Fruit fly (Drosophila melanogaster) whole organism, embryonic: ENCODE measurements around the gene Cwc25.

ENCODE experiments used
- BEAF-32 ChIP-seq: fragments of 200-800 bp; sonication (Bioruptor generic); optimal IDR thresholded peaks from 3 replicates; lab custom pipeline; 2017; ENCODE audit warnings: missing biosample characterization, missing genetic modification characterization, mild to moderate bottlenecking, moderate library complexity, missing genetic modification reagents
- CG10462 ChIP-seq: fragments of 200-800 bp; sonication (Bioruptor generic); optimal IDR thresholded peaks from 2 replicates; lab custom pipeline; 2016; ENCODE audit warnings: missing biosample characterization, missing genetic modification characterization
- CG11398 ChIP-seq: fragments of 200-800 bp; sonication (Bioruptor generic); optimal IDR thresholded peaks from 2 replicates; lab custom pipeline; 2016; ENCODE audit warnings: missing biosample characterization, missing genetic modification characterization
- CG13287 ChIP-seq: fragments of 200-800 bp; sonication (Bioruptor generic); IDR thresholded peaks from 2 replicates; pipeline ENCODE4 v1.3.6; 2022; ENCODE audit warnings: missing biosample characterization, missing genetic modification characterization; ENCODE audit not compliant: partially characterized antibody
- CG13424 ChIP-seq: fragments of 200-800 bp; sonication (Bioruptor generic); optimal IDR thresholded peaks from 2 replicates; lab custom pipeline; 2019; ENCODE audit warnings: missing biosample characterization, mild to moderate bottlenecking, missing genetic modification characterization, moderate library complexity
- CG13624 ChIP-seq: fragments of 200-800 bp; sonication (Bioruptor generic); optimal IDR thresholded peaks from 2 replicates; lab custom pipeline; 2016; ENCODE audit warnings: missing biosample characterization, missing genetic modification characterization
- CG16813 ChIP-seq: fragments of 200-800 bp; sonication (Bioruptor generic); IDR thresholded peaks from 3 replicates; pipeline ENCODE4 v1.3.6; 2022; ENCODE audit warnings: missing biosample characterization, missing genetic modification characterization; ENCODE audit not compliant: partially characterized antibody
- CG17359 ChIP-seq: fragments of 200-800 bp; sonication (Bioruptor generic); optimal IDR thresholded peaks from 3 replicates; lab custom pipeline; 2018; ENCODE audit warnings: missing biosample characterization, mild to moderate bottlenecking, missing genetic modification characterization, moderate library complexity
- CG17829 ChIP-seq: fragments of 200-800 bp; optimal IDR thresholded peaks from 2 replicates; lab custom pipeline; 2019; ENCODE audit warnings: missing biosample characterization, mild to moderate bottlenecking, missing genetic modification characterization, moderate library complexity
- CG18599 ChIP-seq: fragments of 200-800 bp; sonication (Bioruptor generic); optimal IDR thresholded peaks from 3 replicates; lab custom pipeline; 2017; ENCODE audit warnings: missing biosample characterization, missing genetic modification characterization, mild to moderate bottlenecking, moderate library complexity, missing genetic modification reagents
- CG2116 ChIP-seq: fragments of 200-800 bp; sonication (Bioruptor generic); optimal IDR thresholded peaks from 3 replicates; lab custom pipeline; 2018; ENCODE audit warnings: missing biosample characterization, mild to moderate bottlenecking, missing genetic modification characterization
- CG2712 ChIP-seq: fragments of 200-800 bp; optimal IDR thresholded peaks from 3 replicates; lab custom pipeline; 2019; ENCODE audit warnings: missing biosample characterization, mild to moderate bottlenecking, missing genetic modification characterization, moderate library complexity
- CG3407 ChIP-seq: fragments of 200-800 bp; sonication (Bioruptor generic); optimal IDR thresholded peaks from 2 replicates; lab custom pipeline; 2018; ENCODE audit warnings: missing biosample characterization, mild to moderate bottlenecking, missing genetic modification characterization
- CG3847 ChIP-seq: fragments of 200-800 bp; sonication (Bioruptor generic); IDR thresholded peaks from 2 replicates; pipeline ENCODE4 v1.3.6; 2022; ENCODE audit warnings: missing biosample characterization, missing genetic modification characterization
- CG42726 ChIP-seq: fragments of 200-800 bp; sonication (Bioruptor generic); IDR thresholded peaks from 2 replicates; pipeline ENCODE4 v1.3.6; 2022; ENCODE audit warnings: missing biosample characterization, missing genetic modification characterization; ENCODE audit not compliant: partially characterized antibody
- CG4328 ChIP-seq: fragments of 200-800 bp; sonication (Bioruptor generic); optimal IDR thresholded peaks from 3 replicates; lab custom pipeline; 2017; ENCODE audit warnings: missing biosample characterization, missing genetic modification reagents, missing genetic modification characterization
- CG4360 ChIP-seq: fragments of 200-800 bp; sonication (Bioruptor generic); IDR thresholded peaks from 2 replicates; pipeline ENCODE4 v1.3.6; 2022; ENCODE audit warnings: missing biosample characterization, missing genetic modification characterization
- CG7271 ChIP-seq: fragments of 200-800 bp; sonication (Bioruptor generic); optimal IDR thresholded peaks from 2 replicates; lab custom pipeline; 2018; ENCODE audit warnings: missing biosample characterization, mild to moderate bottlenecking, missing genetic modification characterization, moderate library complexity
- CG7745 ChIP-seq: fragments of 200-800 bp; sonication (Bioruptor generic); optimal IDR thresholded peaks from 2 replicates; lab custom pipeline; 2018; ENCODE audit warnings: missing biosample characterization, mild to moderate bottlenecking, missing genetic modification characterization, moderate library complexity
- CG7987 ChIP-seq: fragments of 200-800 bp; sonication (Bioruptor generic); optimal IDR thresholded peaks from 2 replicates; lab custom pipeline; 2018; ENCODE audit warnings: missing biosample characterization, mild to moderate bottlenecking, missing genetic modification characterization, moderate library complexity
- CG8359 ChIP-seq: fragments of 200-800 bp; sonication (Bioruptor generic); optimal IDR thresholded peaks from 2 replicates; lab custom pipeline; 2017; ENCODE audit warnings: missing biosample characterization, mild to moderate bottlenecking, missing genetic modification characterization, borderline replicate concordance
- Dp ChIP-seq: fragments of 200-800 bp; sonication (Bioruptor generic); optimal IDR thresholded peaks from 2 replicates; lab custom pipeline; 2018; ENCODE audit warnings: missing biosample characterization, mild to moderate bottlenecking, missing genetic modification characterization, moderate library complexity
- Drgx ChIP-seq: fragments of 200-800 bp; sonication (Bioruptor generic); IDR thresholded peaks from 2 replicates; pipeline ENCODE4 v1.3.6; 2022; ENCODE audit warnings: missing biosample characterization, missing genetic modification characterization
- E2f1 ChIP-seq: fragments of 200-800 bp; sonication (Bioruptor generic); IDR thresholded peaks from 2 replicates; pipeline ENCODE4 v1.3.6; 2022; ENCODE audit warnings: missing biosample characterization, missing genetic modification characterization
- Fer1 ChIP-seq: fragments of 200-800 bp; sonication (Bioruptor generic); optimal IDR thresholded peaks from 2 replicates; lab custom pipeline; 2017; ENCODE audit warnings: missing biosample characterization, mild to moderate bottlenecking, missing genetic modification characterization
- Fer3 ChIP-seq: fragments of 200-800 bp; sonication (Bioruptor generic); optimal IDR thresholded peaks from 2 replicates; lab custom pipeline; 2018; ENCODE audit warnings: missing biosample characterization, mild to moderate bottlenecking, missing genetic modification characterization, moderate library complexity
- Gug ChIP-seq: fragments of 200-800 bp; sonication (Bioruptor generic); IDR thresholded peaks from 4 replicates; pipeline ENCODE4 v1.3.6; 2022; ENCODE audit warnings: missing biosample characterization, missing genetic modification characterization
- Hand ChIP-seq: fragments of 200-800 bp; sonication (Bioruptor generic); optimal IDR thresholded peaks from 2 replicates; lab custom pipeline; 2017; ENCODE audit warnings: mild to moderate bottlenecking, missing biosample characterization, missing genetic modification reagents, missing genetic modification characterization
- HmgZ ChIP-seq: fragments of 200-800 bp; sonication (Bioruptor generic); optimal IDR thresholded peaks from 2 replicates; lab custom pipeline; 2018; ENCODE audit warnings: missing biosample characterization, mild to moderate bottlenecking, missing genetic modification characterization
- Nf-YC ChIP-seq: fragments of 200-800 bp; optimal IDR thresholded peaks from 3 replicates; lab custom pipeline; 2019; ENCODE audit warnings: missing biosample characterization, mild to moderate bottlenecking, missing genetic modification characterization, moderate library complexity
- Opbp ChIP-seq: fragments of 200-800 bp; sonication (Bioruptor generic); IDR thresholded peaks from 3 replicates; pipeline ENCODE4 v1.3.6; 2022; ENCODE audit warnings: missing biosample characterization, missing genetic modification characterization; ENCODE audit not compliant: partially characterized antibody
- Sin3A ChIP-seq: fragments of >200 bp; optimal IDR thresholded peaks from 2 replicates; lab custom pipeline; 2018
- Ssrp ChIP-seq: fragments of 200-800 bp; sonication (Bioruptor generic); optimal IDR thresholded peaks from 2 replicates; lab custom pipeline; 2018; ENCODE audit warnings: missing biosample characterization, mild to moderate bottlenecking, missing genetic modification characterization, moderate library complexity
- YL-1 ChIP-seq: fragments of 200-800 bp; sonication (Bioruptor generic); optimal IDR thresholded peaks from 3 replicates; lab custom pipeline; 2017; ENCODE audit warnings: missing biosample characterization, mild to moderate bottlenecking, missing genetic modification characterization
- ac ChIP-seq: fragments of 200-800 bp; sonication (Bioruptor generic); optimal IDR thresholded peaks from 3 replicates; lab custom pipeline; 2017; ENCODE audit warnings: missing biosample characterization, mild to moderate bottlenecking, missing genetic modification characterization
- al ChIP-seq: fragments of 200-800 bp; sonication (Bioruptor generic); IDR thresholded peaks from 2 replicates; pipeline ENCODE4 v1.3.6; 2022; ENCODE audit warnings: missing biosample characterization, missing genetic modification characterization
- ash1 ChIP-seq: fragments of 200-800 bp; sonication (Bioruptor generic); optimal IDR thresholded peaks from 2 replicates; lab custom pipeline; 2018; ENCODE audit warnings: missing biosample characterization, mild to moderate bottlenecking, missing genetic modification characterization
- az2 ChIP-seq: fragments of 200-800 bp; sonication (Bioruptor generic); optimal IDR thresholded peaks from 3 replicates; lab custom pipeline; 2016; ENCODE audit warnings: missing biosample characterization, missing genetic modification characterization
- bigmax ChIP-seq: fragments of 200-800 bp; sonication (Bioruptor generic); optimal IDR thresholded peaks from 2 replicates; lab custom pipeline; 2018; ENCODE audit warnings: missing biosample characterization, mild to moderate bottlenecking, missing genetic modification characterization
- crol ChIP-seq: fragments of 200-800 bp; sonication (Bioruptor generic); IDR thresholded peaks from 2 replicates; pipeline ENCODE4 v1.3.6; 2022; ENCODE audit warnings: missing biosample characterization, missing genetic modification characterization
- lab ChIP-seq: fragments of 200-800 bp; sonication (Bioruptor generic); optimal IDR thresholded peaks from 3 replicates; lab custom pipeline; 2017; ENCODE audit warnings: missing biosample characterization, missing genetic modification characterization, mild to moderate bottlenecking, moderate library complexity, missing genetic modification reagents
- nom ChIP-seq: fragments of 200-800 bp; sonication (Bioruptor generic); optimal IDR thresholded peaks from 2 replicates; lab custom pipeline; 2017; ENCODE audit warnings: missing biosample characterization, missing genetic modification characterization, mild to moderate bottlenecking, moderate library complexity, missing genetic modification reagents
- odd ChIP-seq: fragments of 200-800 bp; sonication (Bioruptor generic); optimal IDR thresholded peaks from 2 replicates; lab custom pipeline; 2017; ENCODE audit warnings: missing biosample characterization, mild to moderate bottlenecking, missing genetic modification characterization
- rib ChIP-seq: fragments of 200-800 bp; sonication (Bioruptor generic); IDR thresholded peaks from 2 replicates; pipeline ENCODE4 v1.3.6; 2022; ENCODE audit warnings: missing biosample characterization, missing genetic modification characterization
- run ChIP-seq: fragments of 200-800 bp; sonication (Bioruptor generic); optimal IDR thresholded peaks from 3 replicates; lab custom pipeline; 2018; ENCODE audit warnings: missing biosample characterization, mild to moderate bottlenecking, missing genetic modification characterization
- slou ChIP-seq: fragments of 200-800 bp; sonication (Bioruptor generic); optimal IDR thresholded peaks from 3 replicates; lab custom pipeline; 2016; ENCODE audit warnings: missing biosample characterization, missing genetic modification characterization
- sna ChIP-seq: fragments of 200-800 bp; sonication (Bioruptor generic); IDR thresholded peaks from 2 replicates; pipeline ENCODE4 v1.3.6; 2022; ENCODE audit warnings: missing biosample characterization, missing genetic modification characterization; ENCODE audit not compliant: partially characterized antibody
- stwl ChIP-seq: fragments of 200-800 bp; sonication (Bioruptor generic); optimal IDR thresholded peaks from 3 replicates; lab custom pipeline; 2018; ENCODE audit warnings: missing biosample characterization, mild to moderate bottlenecking, missing genetic modification characterization, moderate library complexity
- tx ChIP-seq: fragments of 200-800 bp; sonication (Bioruptor generic); optimal IDR thresholded peaks from 2 replicates; lab custom pipeline; 2016; ENCODE audit warnings: missing biosample characterization, missing genetic modification characterization
- zfh2 ChIP-seq: fragments of 200-800 bp; sonication (Bioruptor generic); optimal IDR thresholded peaks from 2 replicates; lab custom pipeline; 2016; ENCODE audit warnings: missing biosample characterization, missing genetic modification characterization

The Cwc25 gene

dm6 chr2L:2739820-2740230 is 5.1 kb upstream of the Cwc25 start, which contains the start of gene Hrs (continued):
- TF ChIP-seq Dp (peak; percentile 80), Hand (GFP tag; lab: Kevin White, UChicago) (no peak), Opbp (GFP tag; lab: Robert Waterston, UW) (peak; percentile 62), tx (GFP tag; lab: Kevin White, UChicago) (no peak), Fer1 (GFP tag; lab: Kevin White, UChicago) (peak; percentile 45), ac (GFP tag; lab: Kevin White, UChicago) (no peak), CG2712 (peak; percentile 34), HmgZ (tag; lab: Kevin White, UChicago) (peak; percentile 68), Gug (GFP tag; lab: Robert Waterston, UW) (no peak), CG7987 (GFP tag; lab: Kevin White, UChicago) (peak; percentile 24), CG2116 (GFP tag; lab: Kevin White, UChicago) (peak; percentile 68), CG13624 (no peak), YL-1 (peak; percentile 71), Drgx (GFP tag; lab: Robert Waterston, UW) (no peak), CG3847 (GFP tag; lab: Robert Waterston, UW) (peak; percentile 74), BEAF-32 (GFP tag; lab: Kevin White, UChicago) (peak; percentile 41), CG4328 (GFP tag; lab: Kevin White, UChicago) (no peak), Nf-YC (tag; lab: Kevin White, UChicago) (peak; percentile 42), CG13287 (GFP tag; lab: Robert Waterston, UW) (peak; percentile 33; the same call in 1 of the 2 replicates), bigmax (peak; percentile 19), CG3407 (no peak), Fer3 (tag; lab: Kevin White, UChicago) (no peak), CG10462 (GFP tag; lab: Kevin White, UChicago) (no peak), CG16813 (GFP tag; lab: Robert Waterston, UW) (0 out of 3 replicates have a peak, but pooled peaks have one; percentile 39), odd (no peak), stwl (peak; percentile 91), nom (GFP tag; lab: Kevin White, UChicago) (peak; percentile 14), CG11398 (GFP tag; lab: Kevin White, UChicago) (no peak), CG17829 (peak; percentile 41), CG42726 (GFP tag; lab: Robert Waterston, UW) (0 out of 2 replicates have a peak, but pooled peaks have one; percentile 32), CG7745 (peak; percentile 88), E2f1 (GFP tag; lab: Robert Waterston, UW) (no peak), Sin3A (peak; percentile 41)

- TF ChIP-seq CG8359 (GFP tag; lab: Kevin White, UChicago) (no peak), al (GFP tag; lab: Robert Waterston, UW) (peak; percentile 89), CG7271 (tag; lab: Kevin White, UChicago) (no peak), CG4360 (GFP tag; lab: Robert Waterston, UW) (peak; percentile 36; the same call in 1 of the 2 replicates), rib (peak; percentile 82), CG17359 (tag; lab: Kevin White, UChicago) (peak; percentile 76), az2 (GFP tag; lab: Kevin White, UChicago) (peak; percentile 86), zfh2 (GFP tag; lab: Kevin White, UChicago) (peak; percentile 92), slou (GFP tag; lab: Kevin White, UChicago) (peak; percentile 90), Ssrp (peak; percentile 86), run (peak; percentile 67), CG18599 (GFP tag; lab: Kevin White, UChicago) (peak; percentile 92), CG13424 (tag; lab: Kevin White, UChicago) (peak; percentile 91), crol (GFP tag; lab: Robert Waterston, UW) (no peak), sna (no peak; the same call in 1 of the 2 replicates), ash1 (GFP tag; lab: Kevin White, UChicago) (peak; percentile 82), lab (peak; percentile 94)
These were observed 3.7 kb downstream of the Cwc25 start for dm6 chr2L:2748480-2749143.
